1 fruit fly cellular context compared by ENCODE assay signal in genomic region chr3R:26714109-26714576, dm6.
A peak's percentile ranks its signal among the peaks of the same experiment; 100 is the strongest.
TF ChIP-seq lines count a peak whose summit lies in the region.

amon (minus strand) TSS chr3R:26714159.

TF ChIP-seq in whole organism, embryonic, 481 proteins besides CTCF, POLR2A, EP300 and RAD21 (continued from another document):
- no peak for TF ChIP-seq hb (GFP tag; IDR thresholded peaks at IDR 0.05; lab: Robert Waterston, UW; ENCODE audit: partially characterized antibody)
- peak; percentile 75 for TF ChIP-seq CG2116 (GFP tag; optimal IDR thresholded peaks at IDR 0.05; lab: Kevin White, UChicago)
- TF ChIP-seq B-H1 (GFP tag; IDR thresholded peaks at IDR 0.05; lab: Robert Waterston, UW), result peak; percentile 97
- peak; percentile 99 for TF ChIP-seq CG13624 (GFP tag; optimal IDR thresholded peaks at IDR 0.05; lab: Kevin White, UChicago)
- peak; percentile 75 for TF ChIP-seq CG17186 (GFP tag; optimal IDR thresholded peaks at IDR 0.05; lab: Kevin White, UChicago)
- peak; percentile 97 for TF ChIP-seq chn (GFP tag; optimal IDR thresholded peaks at IDR 0.05; lab: Kevin White, UChicago)
- TF ChIP-seq CG9932 (GFP tag; IDR thresholded peaks at IDR 0.05; lab: Robert Waterston, UW), result peak; percentile 99
- TF ChIP-seq NFAT (GFP tag; IDR thresholded peaks at IDR 0.05; lab: Robert Waterston, UW), result peak; percentile 99
- peak; percentile 91 for TF ChIP-seq psq (GFP tag; optimal IDR thresholded peaks at IDR 0.05; lab: Kevin White, UChicago)
- peak in 1 of 2 experiments; percentile 74 for TF ChIP-seq crp (GFP tag; optimal IDR thresholded peaks at IDR 0.05; lab: Kevin White, UChicago)
- TF ChIP-seq repo (GFP tag; optimal IDR thresholded peaks at IDR 0.05; lab: Kevin White, UChicago), result peak; percentile 98
- TF ChIP-seq ab (GFP tag; optimal IDR thresholded peaks at IDR 0.05; lab: Kevin White, UChicago), result peak; percentile 96
- no peak for TF ChIP-seq eve (GFP tag; optimal IDR thresholded peaks at IDR 0.05; lab: Kevin White, UChicago)
- peak; percentile 97 for TF ChIP-seq en (GFP tag; optimal IDR thresholded peaks at IDR 0.05; lab: Kevin White, UChicago)
- TF ChIP-seq sna (GFP tag; IDR thresholded peaks at IDR 0.05; lab: Robert Waterston, UW; ENCODE audit: partially characterized antibody), result no peak
- TF ChIP-seq odd (GFP tag; optimal IDR thresholded peaks at IDR 0.05; lab: Kevin White, UChicago), result peak; percentile 96
- no peak for TF ChIP-seq CG8290 (GFP tag; optimal IDR thresholded peaks at IDR 0.05; lab: Kevin White, UChicago)
- peak in 1 of 2 experiments; percentile 100 for TF ChIP-seq CG8290 (tag; optimal IDR thresholded peaks at IDR 0.05; lab: Kevin White, UChicago)
- peak; percentile 95 for TF ChIP-seq phol (tag; optimal IDR thresholded peaks at IDR 0.05; lab: Kevin White, UChicago)
- TF ChIP-seq nom (GFP tag; optimal IDR thresholded peaks at IDR 0.05; lab: Kevin White, UChicago), result peak; percentile 92
- peak; percentile 90 for TF ChIP-seq MTF-1 (GFP tag; optimal IDR thresholded peaks at IDR 0.05; lab: Kevin White, UChicago; ENCODE audit: borderline replicate concordance)
- peak; percentile 100 for TF ChIP-seq org-1 (GFP tag; optimal IDR thresholded peaks at IDR 0.05; lab: Kevin White, UChicago)
- TF ChIP-seq Nf-YB (GFP tag; optimal IDR thresholded peaks at IDR 0.05; lab: Kevin White, UChicago), result peak; percentile 79
- no peak for TF ChIP-seq inv (GFP tag; IDR thresholded peaks at IDR 0.05; lab: Robert Waterston, UW; ENCODE audit: partially characterized antibody)
- peak; percentile 97 for TF ChIP-seq grau (tag; optimal IDR thresholded peaks at IDR 0.05; lab: Kevin White, UChicago)
- TF ChIP-seq Mad (GFP tag; optimal IDR thresholded peaks at IDR 0.05; lab: Kevin White, UChicago), result peak; percentile 97
- TF ChIP-seq luna (GFP tag; optimal IDR thresholded peaks at IDR 0.05; lab: Kevin White, UChicago), result peak; percentile 97
- TF ChIP-seq Blimp-1 (GFP tag; optimal IDR thresholded peaks at IDR 0.05; lab: Kevin White, UChicago), result peak; percentile 94
- peak; percentile 84 for TF ChIP-seq CG10321 (GFP tag; IDR thresholded peaks at IDR 0.05; lab: Robert Waterston, UW)
- TF ChIP-seq Doc3 (GFP tag; IDR thresholded peaks at IDR 0.05; lab: Robert Waterston, UW; ENCODE audit: partially characterized antibody), result no peak
- no peak for TF ChIP-seq hth (optimal IDR thresholded peaks at IDR 0.05; lab: Kevin White, UChicago)
TF ChIP-seq in whole organism, embryonic: peak in this region for 424.
